Fruit fly (Drosophila melanogaster) whole organism, wandering third instar larva: ENCODE results near the gene Art8.

Experiments used
- Abd-B ChIP-seq: fragments of >200 bp; optimal IDR thresholded peaks from 2 replicates; lab custom pipeline; 2017; ENCODE audit warnings: missing biosample characterization, missing genetic modification characterization
- CG32264 ChIP-seq: fragments of 200-800 bp; sonication (Bioruptor generic); optimal IDR thresholded peaks from 2 replicates; lab custom pipeline; 2016; ENCODE audit warnings: missing biosample characterization, missing genetic modification characterization
- CG9705 ChIP-seq: fragments of 200-800 bp; sonication (Bioruptor generic); optimal IDR thresholded peaks from 2 replicates; lab custom pipeline; 2018; ENCODE audit warnings: missing biosample characterization, mild to moderate bottlenecking, missing genetic modification characterization
- CrebA ChIP-seq: fragments of 200-800 bp; sonication (Bioruptor generic); optimal IDR thresholded peaks from 2 replicates; lab custom pipeline; 2016; ENCODE audit warnings: missing biosample characterization, mild to moderate bottlenecking, missing genetic modification characterization, borderline replicate concordance
- Dfd ChIP-seq: fragments of >200 bp; optimal IDR thresholded peaks from 2 replicates; lab custom pipeline; 2017; ENCODE audit warnings: missing biosample characterization, missing genetic modification characterization
- GATAd ChIP-seq: sonication (Bioruptor generic); optimal IDR thresholded peaks from 2 replicates; lab custom pipeline; 2016; ENCODE audit warnings: missing biosample characterization, missing genetic modification characterization
- HLH106 ChIP-seq: fragments of 200-800 bp; optimal IDR thresholded peaks from 3 replicates; lab custom pipeline; 2019; ENCODE audit warnings: missing biosample characterization, mild to moderate bottlenecking, missing genetic modification characterization, moderate library complexity
- Hnf4 ChIP-seq: fragments of 200-800 bp; sonication (Bioruptor generic); optimal IDR thresholded peaks from 2 replicates; lab custom pipeline; 2016; ENCODE audit warnings: missing biosample characterization, mild to moderate bottlenecking, missing genetic modification characterization
- Hr78 ChIP-seq: fragments of >200 bp; optimal IDR thresholded peaks from 2 replicates; lab custom pipeline; 2017; ENCODE audit warnings: missing biosample characterization, missing genetic modification characterization
- Hr83 ChIP-seq: fragments of 200-300 bp; sonication (Bioruptor generic); optimal IDR thresholded peaks from 2 replicates; lab custom pipeline; 2016; ENCODE audit warnings: missing biosample characterization, mild to moderate bottlenecking, missing genetic modification characterization, moderate library complexity; ENCODE audit not compliant: poor library complexity, severe bottlenecking
- Mio ChIP-seq: sonication (Bioruptor generic); optimal IDR thresholded peaks from 2 replicates; lab custom pipeline; 2016; ENCODE audit warnings: missing biosample characterization, missing genetic modification characterization
- Myc ChIP-seq: fragments of >200 bp; optimal IDR thresholded peaks from 2 replicates; lab custom pipeline; 2017
- N ChIP-seq: fragments of >200 bp; optimal IDR thresholded peaks from 2 replicates; lab custom pipeline; 2018; ENCODE audit warnings: missing biosample characterization, missing external identifiers, missing genetic modification characterization
- OdsH ChIP-seq: fragments of 200-800 bp; sonication (Bioruptor generic); optimal IDR thresholded peaks from 2 replicates; lab custom pipeline; 2016; ENCODE audit warnings: missing biosample characterization, mild to moderate bottlenecking, missing genetic modification characterization
- Rel ChIP-seq, 2 experiments: fragments of 200-800 bp; sonication (Bioruptor generic) in 1 of 2; optimal IDR thresholded peaks; 2 replicates in 1 of 2; 3 replicates in 1 of 2; lab custom pipeline; 2016 to 2019; ENCODE audit warnings: mild to moderate bottlenecking in 2 of 2, missing biosample characterization in 2 of 2, missing genetic modification characterization in 2 of 2, moderate library complexity in 1 of 2
- Sp1 ChIP-seq: fragments of 200-800 bp; sonication (Bioruptor generic); optimal IDR thresholded peaks from 3 replicates; lab custom pipeline; 2019; ENCODE audit warnings: missing biosample characterization, mild to moderate bottlenecking, missing genetic modification characterization, moderate library complexity
- Vsx2 ChIP-seq: fragments of 200-300, 225-300 bp; sonication (Bioruptor generic); optimal IDR thresholded peaks from 2 replicates; lab custom pipeline; 2018; ENCODE audit warnings: missing biosample characterization, missing genetic modification characterization; ENCODE audit not compliant: partially characterized antibody
- br ChIP-seq: fragments of 200-800 bp; sonication (Bioruptor generic); optimal IDR thresholded peaks from 2 replicates; lab custom pipeline; 2016; ENCODE audit warnings: missing biosample characterization, missing genetic modification characterization
- brk ChIP-seq: fragments of 200-800 bp; sonication (Bioruptor generic); optimal IDR thresholded peaks from 2 replicates; lab custom pipeline; 2016; ENCODE audit warnings: missing biosample characterization, mild to moderate bottlenecking, missing genetic modification characterization
- dl ChIP-seq, 2 experiments: fragments of 175-275, 200-275 bp in 1 of 2; fragments of 200-275 bp in 1 of 2; sonication (Bioruptor generic); optimal IDR thresholded peaks; lab custom pipeline; 2018; ENCODE audit warnings: mild to moderate bottlenecking in 2 of 2, missing biosample characterization in 2 of 2, missing genetic modification characterization in 2 of 2, moderate library complexity in 2 of 2; ENCODE audit not compliant: partially characterized antibody in 2 of 2, insufficient read depth in 1 of 2
- dmrt93B ChIP-seq: fragments of 200-800 bp; sonication (Bioruptor generic); optimal IDR thresholded peaks from 2 replicates; lab custom pipeline; 2018; ENCODE audit warnings: missing biosample characterization, mild to moderate bottlenecking, missing genetic modification characterization
- dsf ChIP-seq: sonication (Bioruptor generic); optimal IDR thresholded peaks from 2 replicates; lab custom pipeline; 2016; ENCODE audit warnings: missing biosample characterization, missing genetic modification characterization, borderline replicate concordance
- ey ChIP-seq: fragments of 200-800 bp; sonication (Bioruptor generic); optimal IDR thresholded peaks from 2 replicates; lab custom pipeline; 2016; ENCODE audit warnings: missing biosample characterization, missing genetic modification characterization
- fru ChIP-seq: fragments of 200-800 bp; sonication (Bioruptor generic); optimal IDR thresholded peaks from 3 replicates; lab custom pipeline; 2016; ENCODE audit warnings: missing biosample characterization, mild to moderate bottlenecking, missing genetic modification characterization
- h ChIP-seq: fragments of 200-800 bp; sonication (Bioruptor generic); optimal IDR thresholded peaks from 3 replicates; lab custom pipeline; 2016; ENCODE audit warnings: missing biosample characterization, mild to moderate bottlenecking, missing genetic modification characterization
- jim ChIP-seq: fragments of 175-275, 200-325 bp; sonication (Bioruptor generic); optimal IDR thresholded peaks from 2 replicates; lab custom pipeline; 2016; ENCODE audit warnings: missing biosample characterization, mild to moderate bottlenecking, missing genetic modification characterization
- lola ChIP-seq: fragments of >200 bp; optimal IDR thresholded peaks from 2 replicates; lab custom pipeline; 2017; ENCODE audit warnings: missing biosample characterization, missing genetic modification characterization
- pan ChIP-seq: fragments of >200 bp; optimal IDR thresholded peaks from 2 replicates; lab custom pipeline; 2017
- psq ChIP-seq: fragments of 200-800 bp; sonication (Bioruptor generic); optimal IDR thresholded peaks from 3 replicates; lab custom pipeline; 2017; ENCODE audit warnings: missing biosample characterization, mild to moderate bottlenecking, missing genetic modification characterization, moderate library complexity
- sv ChIP-seq: fragments of 200-800 bp; sonication (Bioruptor generic); optimal IDR thresholded peaks from 3 replicates; lab custom pipeline; 2016; ENCODE audit warnings: missing biosample characterization, missing genetic modification characterization
- tai ChIP-seq: sonication (Bioruptor generic); optimal IDR thresholded peaks from 2 replicates; lab custom pipeline; 2016; ENCODE audit warnings: missing biosample characterization, missing genetic modification characterization
- usp ChIP-seq: fragments of >200 bp; optimal IDR thresholded peaks from 2 replicates; lab custom pipeline; 2017; ENCODE audit warnings: missing biosample characterization, missing genetic modification characterization
- woc ChIP-seq: sonication (Bioruptor generic); optimal IDR thresholded peaks from 2 replicates; lab custom pipeline; 2016; ENCODE audit warnings: missing biosample characterization, mild to moderate bottlenecking, missing genetic modification characterization

The Art8 gene

DNA sequence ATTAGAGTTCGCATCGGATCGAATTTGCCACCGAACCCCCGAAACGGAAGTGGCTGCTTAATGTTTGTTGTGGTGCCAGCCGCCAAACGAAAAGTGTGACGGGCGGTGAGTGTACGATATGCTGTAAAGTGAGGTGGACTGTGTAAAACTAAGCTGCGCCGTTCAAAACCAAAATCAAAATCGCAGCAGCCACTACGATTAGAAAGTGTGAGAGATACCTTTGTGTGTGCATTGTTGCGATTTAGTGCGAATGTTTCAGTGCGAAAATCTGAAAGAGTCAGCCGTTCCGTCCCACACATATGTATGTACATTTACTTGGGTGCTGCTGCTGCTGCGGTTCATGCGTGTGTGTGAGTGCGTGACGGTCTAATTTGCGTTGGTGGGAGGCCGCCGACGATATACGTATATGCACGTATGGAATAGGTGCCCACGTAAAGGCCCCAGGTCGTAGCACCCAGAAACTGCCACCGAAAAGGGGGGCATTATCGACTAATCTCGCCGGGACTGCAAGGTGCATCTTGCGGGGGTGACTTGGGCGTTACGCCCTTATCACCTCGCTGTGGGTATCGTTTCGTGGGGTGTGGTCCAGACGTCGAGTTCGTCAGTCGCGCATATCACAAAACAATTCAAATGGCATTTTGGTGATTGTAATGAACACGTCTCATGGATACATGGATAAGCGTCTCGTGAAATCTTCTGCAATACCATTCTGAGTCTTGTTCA, 33.9 kb downstream of the Art8 start:
- TF ChIP-seq h (GFP tag; lab: Kevin White, UChicago) (no peak), dmrt93B (no peak), jim (GFP tag; lab: Kevin White, UChicago) (no peak), Hr83 (no peak), sv (GFP tag; lab: Kevin White, UChicago) (no peak), brk (GFP tag; lab: Kevin White, UChicago) (no peak), GATAd (GFP tag; lab: Kevin White, UChicago) (no peak), Hr78 (GFP tag; lab: Kevin White, UChicago) (no peak), CG32264 (GFP tag; lab: Kevin White, UChicago) (no peak), fru (no peak), Dfd (GFP tag; lab: Kevin White, UChicago) (no peak), OdsH (GFP tag; lab: Kevin White, UChicago) (no peak), Mio (GFP tag; lab: Kevin White, UChicago) (no peak), CrebA (GFP tag; lab: Kevin White, UChicago) (no peak)

DNA sequence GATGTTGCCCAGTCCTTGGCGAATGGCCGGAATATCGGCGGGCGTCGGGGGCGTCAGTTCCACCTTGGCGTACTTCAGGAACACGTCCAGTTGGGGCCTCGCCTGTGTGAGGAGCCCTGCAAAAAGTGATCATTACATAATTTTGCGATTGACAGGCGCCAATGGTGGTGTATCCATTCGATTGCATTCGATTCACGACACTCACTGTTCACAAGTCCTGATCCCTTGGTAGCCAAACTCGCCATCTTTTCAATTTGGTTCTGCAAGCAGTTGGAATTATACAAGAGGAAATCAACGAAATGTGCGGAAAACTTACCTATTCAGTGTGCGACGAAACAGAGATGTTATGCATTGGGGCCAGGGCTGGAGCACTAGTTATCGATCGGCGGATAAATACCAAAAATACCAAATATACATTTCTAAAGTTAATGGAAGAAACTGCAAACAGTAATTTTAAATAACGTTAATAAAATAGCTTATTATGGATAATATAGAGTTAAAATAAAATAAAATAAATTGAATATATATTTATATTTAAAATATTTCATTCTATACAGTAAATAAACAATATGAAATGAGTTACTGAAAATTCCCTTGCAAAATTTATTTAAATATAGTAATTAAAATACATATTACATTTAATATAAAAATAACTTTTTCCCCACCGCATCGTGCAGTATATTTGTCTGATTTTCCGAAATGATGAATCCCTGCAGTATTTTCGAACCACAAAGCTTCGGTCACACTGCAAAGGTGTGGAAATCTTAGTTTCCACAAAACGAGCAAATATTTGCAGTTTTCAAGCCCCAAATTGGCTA, 34.6 kb downstream of the Art8 start, which contains the start of the genes ATPsynG and SCAR:
ATPsynG (minus strand) TSS at position 354 of the 818 bp plus-strand sequence.
SCAR (plus strand) TSS at position 727 of the 818 bp plus-strand sequence.
- TF ChIP-seq Rel (GFP tag; optimal IDR thresholded peaks at IDR 0.05; lab: Kevin White, UChicago) (no peak), Rel (tag; optimal IDR thresholded peaks at IDR 0.05; lab: Kevin White, UChicago) (no peak), usp (no peak), HLH106 (tag; lab: Kevin White, UChicago) (no peak), Hr78 (GFP tag; lab: Kevin White, UChicago) (no peak), Sp1 (no peak), lola (no peak), Vsx2 (GFP tag; lab: Kevin White, UChicago) (no peak), ey (no peak), CrebA (GFP tag; lab: Kevin White, UChicago) (no peak)

DNA sequence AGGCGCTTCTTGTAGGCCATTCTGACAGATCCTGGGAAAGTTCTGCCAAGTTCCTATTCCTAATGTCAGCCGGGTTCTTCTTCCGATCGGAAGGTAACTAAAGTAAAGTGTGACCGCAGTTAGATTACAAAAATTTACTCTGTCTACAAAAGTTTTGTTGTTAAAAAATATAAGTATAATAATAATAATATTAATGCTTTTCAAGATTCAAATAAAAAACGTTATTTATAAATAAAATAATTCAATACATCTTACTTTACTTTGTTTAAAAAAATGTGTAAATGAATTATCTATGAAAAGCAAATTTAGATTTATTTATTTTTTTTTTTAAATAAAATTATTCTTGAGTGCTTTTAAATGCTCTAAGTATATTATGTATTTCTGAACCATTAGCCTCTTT, 35.7 kb downstream of the Art8 start, which contains the start of gene abo:
abo (minus strand) TSS at position 101 of the 400 bp plus-strand sequence.
- no peak for TF ChIP-seq Myc (lab: Kevin White, UChicago)
- TF ChIP-seq tai = no peak
- TF ChIP-seq Hr78 (GFP tag; lab: Kevin White, UChicago) = no peak
- TF ChIP-seq CrebA (GFP tag; lab: Kevin White, UChicago) = no peak
- no peak for TF ChIP-seq Hr83
- TF ChIP-seq pan (lab: Kevin White, UChicago) = no peak
- no peak for TF ChIP-seq psq (GFP tag; lab: Kevin White, UChicago)
- no peak for TF ChIP-seq HLH106 (tag; lab: Kevin White, UChicago)
- TF ChIP-seq lola = no peak
- no peak for TF ChIP-seq Rel (GFP tag; optimal IDR thresholded peaks at IDR 0.05; lab: Kevin White, UChicago)
- no peak for TF ChIP-seq Rel (tag; optimal IDR thresholded peaks at IDR 0.05; lab: Kevin White, UChicago)
- no peak for TF ChIP-seq N (GFP tag; lab: Kevin White, UChicago)
- TF ChIP-seq Dfd (GFP tag; lab: Kevin White, UChicago) = no peak
- no peak for TF ChIP-seq dl (GFP tag; optimal IDR thresholded peaks at IDR 0.05; lab: Kevin White, UChicago; ENCODE audit: insufficient read depth in 1 of 2, partially characterized antibody in 2 of 2)
- no peak for TF ChIP-seq woc (GFP tag; lab: Kevin White, UChicago)
- TF ChIP-seq dsf = no peak
- TF ChIP-seq CG9705 (GFP tag; lab: Kevin White, UChicago) = no peak

DNA sequence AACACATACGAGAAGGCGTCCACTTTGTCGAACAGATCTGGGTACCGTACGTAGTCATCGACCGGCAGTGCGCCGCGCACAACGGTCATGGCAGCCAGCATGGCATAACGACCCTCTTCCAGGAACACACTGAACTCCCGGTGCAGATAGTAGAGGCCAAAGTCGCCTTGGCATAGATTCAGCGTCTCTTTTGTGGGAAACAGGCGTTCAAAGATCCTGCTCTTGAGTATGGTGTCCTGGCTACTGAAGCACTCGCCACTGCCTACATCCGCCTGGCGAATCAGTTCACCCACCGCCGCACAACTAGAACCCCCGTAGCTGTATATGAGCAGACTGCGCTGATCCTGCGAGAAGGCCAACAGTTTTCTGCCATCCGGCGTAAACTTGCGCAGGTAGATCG, 36.2 kb downstream of the Art8 start:
- TF ChIP-seq Dfd (GFP tag; lab: Kevin White, UChicago) (no peak), Myc (lab: Kevin White, UChicago) (no peak), Sp1 (no peak), dl (GFP tag; optimal IDR thresholded peaks at IDR 0.05; lab: Kevin White, UChicago; ENCODE audit: insufficient read depth in 1 of 2, partially characterized antibody in 2 of 2) (no peak), GATAd (GFP tag; lab: Kevin White, UChicago) (no peak), fru (no peak), br (GFP tag; lab: Kevin White, UChicago) (no peak), ey (no peak), Hnf4 (GFP tag; lab: Kevin White, UChicago) (no peak), Rel (GFP tag; optimal IDR thresholded peaks at IDR 0.05; lab: Kevin White, UChicago) (no peak), Rel (tag; optimal IDR thresholded peaks at IDR 0.05; lab: Kevin White, UChicago) (no peak), Abd-B (GFP tag; lab: Kevin White, UChicago) (no peak), jim (GFP tag; lab: Kevin White, UChicago) (no peak), h (GFP tag; lab: Kevin White, UChicago) (no peak), lola (no peak), pan (lab: Kevin White, UChicago) (no peak), HLH106 (tag; lab: Kevin White, UChicago) (no peak), Mio (GFP tag; lab: Kevin White, UChicago) (no peak)
